Fruit fly (Drosophila melanogaster): ENCODE results near the gene CG4911.

dm6 chr3L:9032871-9033270, 39.7 kb downstream of the CG4911 start:
- TF ChIP-seq toe (GFP tag; optimal IDR thresholded peaks at IDR 0.05) (no peak), kay (GFP tag; ENCODE audit: borderline replicate concordance) (no peak), CG11617 (GFP tag; optimal IDR thresholded peaks at IDR 0.05) (no peak), tj (GFP tag; optimal IDR thresholded peaks at IDR 0.05) (no peak), Mnt (GFP tag; optimal IDR thresholded peaks at IDR 0.05) (no peak), CG14711 (tag; optimal IDR thresholded peaks at IDR 0.05) (no peak), cnc (optimal IDR thresholded peaks at IDR 0.05) (no peak), CG7101 (tag; optimal IDR thresholded peaks at IDR 0.05) (no peak), bab1 (GFP tag; optimal IDR thresholded peaks at IDR 0.05) (no peak), Hr96 (GFP tag; optimal IDR thresholded peaks at IDR 0.05) (no peak), ovo (GFP tag; optimal IDR thresholded peaks at IDR 0.05) (no peak), Crg-1 (GFP tag; optimal IDR thresholded peaks at IDR 0.05) (no peak), pad (GFP tag; optimal IDR thresholded peaks at IDR 0.05) (no peak), CG1620 (GFP tag; optimal IDR thresholded peaks at IDR 0.05) (no peak)
